Fruit fly (Drosophila melanogaster) whole organism, wandering third instar larva: ENCODE measurements around the gene CG33282.

Experiments
- CG32264 ChIP-seq: fragments of 200-800 bp; sonication (Bioruptor generic); optimal IDR thresholded peaks from 2 replicates; lab custom pipeline; 2016; ENCODE audit warnings: missing biosample characterization, missing genetic modification characterization
- CG9705 ChIP-seq: fragments of 200-800 bp; sonication (Bioruptor generic); optimal IDR thresholded peaks from 2 replicates; lab custom pipeline; 2018; ENCODE audit warnings: missing biosample characterization, mild to moderate bottlenecking, missing genetic modification characterization
- HLH106 ChIP-seq: fragments of 200-800 bp; optimal IDR thresholded peaks from 3 replicates; lab custom pipeline; 2019; ENCODE audit warnings: missing biosample characterization, mild to moderate bottlenecking, missing genetic modification characterization, moderate library complexity
- Hr78 ChIP-seq: fragments of >200 bp; optimal IDR thresholded peaks from 2 replicates; lab custom pipeline; 2017; ENCODE audit warnings: missing biosample characterization, missing genetic modification characterization
- lola ChIP-seq: fragments of >200 bp; optimal IDR thresholded peaks from 2 replicates; lab custom pipeline; 2017; ENCODE audit warnings: missing biosample characterization, missing genetic modification characterization

DNA sequence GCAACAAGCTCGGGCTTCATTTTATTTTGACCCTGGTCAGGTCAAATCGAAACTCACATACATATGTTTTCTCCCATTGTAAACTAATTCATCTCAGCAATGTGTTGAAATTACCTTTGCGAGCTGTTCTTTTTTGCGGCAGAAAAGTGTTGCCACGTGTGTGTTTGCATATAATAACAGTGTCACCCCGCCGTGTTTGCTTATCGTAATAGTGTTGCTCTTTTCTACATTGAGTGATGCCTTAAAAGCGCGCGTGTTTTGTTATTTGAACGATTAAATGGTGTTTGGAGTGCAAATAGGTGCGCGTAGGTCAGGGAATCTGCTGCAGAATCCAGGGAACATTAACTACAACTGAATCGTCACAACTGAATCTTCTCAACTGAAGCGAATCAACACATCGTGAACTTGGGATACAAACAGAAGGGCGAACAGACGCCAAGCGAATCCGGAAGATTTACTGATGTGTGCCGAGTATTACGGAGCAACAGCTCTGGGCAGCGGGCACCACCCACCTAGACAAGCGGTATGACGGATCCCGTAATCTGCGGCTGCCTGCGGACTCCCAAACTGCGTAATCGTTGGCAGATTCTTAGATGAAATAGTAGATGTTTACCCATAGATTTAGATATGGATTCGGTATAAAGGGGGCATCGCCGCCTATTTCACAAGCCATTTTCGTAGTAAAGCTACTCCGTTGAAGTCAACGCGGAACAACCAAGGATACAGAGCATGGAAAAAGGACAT, 19.0 kb upstream of the CG33282 start, which contains the start of gene CG15406:
- no peak for TF ChIP-seq HLH106 (tag; lab: Kevin White, UChicago)
- no peak for TF ChIP-seq lola (GFP tag; lab: Kevin White, UChicago)
- TF ChIP-seq CG9705 = no peak
- no peak for TF ChIP-seq CG32264
- no peak for TF ChIP-seq Hr78
